Worm (Caenorhabditis elegans) whole organism, early embryonic: ENCODE results near the gene C06A1.6.

Experiments
- B0310.2 ChIP-seq: sonication (generic microtip); optimal IDR thresholded peaks from 2 replicates; lab custom pipeline; 2016; ENCODE audit warnings: mild to moderate bottlenecking, missing genetic modification characterization, missing compliant biosample characterization
- F13C5.2 ChIP-seq: sonication (generic microtip); optimal IDR thresholded peaks from 2 replicates; lab custom pipeline; 2017; ENCODE audit warnings: mild to moderate bottlenecking, missing genetic modification characterization, inconsistent platforms, missing compliant biosample characterization
- aly-1 ChIP-seq: sonication (generic microtip); optimal IDR thresholded peaks from 2 replicates; lab custom pipeline; 2016; ENCODE audit warnings: missing genetic modification characterization, missing compliant biosample characterization
- ama-1 ChIP-seq: fragments of 150-350 bp; optimal IDR thresholded peaks from 2 replicates; lab custom pipeline; 2014
- ceh-13 ChIP-seq: fragments of 200-800 bp; sonication (Bioruptor generic); optimal IDR thresholded peaks from 2 replicates; lab custom pipeline; 2018; ENCODE audit warnings: mild to moderate bottlenecking, missing genetic modification characterization, missing compliant biosample characterization
- ceh-36 ChIP-seq: sonication (generic microtip); optimal IDR thresholded peaks from 2 replicates; lab custom pipeline; 2016; ENCODE audit warnings: missing genetic modification characterization, inconsistent platforms, missing compliant biosample characterization
- ets-7 ChIP-seq: sonication (generic microtip); optimal IDR thresholded peaks from 2 replicates; lab custom pipeline; 2016; ENCODE audit warnings: missing genotype, missing genetic modification characterization, missing compliant biosample characterization
- flt-1 ChIP-seq: fragments of 200-800 bp; sonication (Bioruptor generic); IDR thresholded peaks from 2 replicates; pipeline ENCODE4 v1.3.6; 2022; ENCODE audit warnings: missing genetic modification characterization, missing compliant biosample characterization
- hmbx-1 ChIP-seq: sonication (generic microtip); optimal IDR thresholded peaks from 2 replicates; lab custom pipeline; 2016; ENCODE audit warnings: mild to moderate bottlenecking, missing genetic modification characterization, missing compliant biosample characterization
- hmg-4 ChIP-seq: fragments of 200-800 bp; sonication (Bioruptor generic); optimal IDR thresholded peaks from 2 replicates; lab custom pipeline; 2018; ENCODE audit warnings: mild to moderate bottlenecking, missing genetic modification characterization, missing compliant biosample characterization
- hnd-1 ChIP-seq: sonication (generic microtip); optimal IDR thresholded peaks from 2 replicates; lab custom pipeline; 2016; ENCODE audit warnings: missing genetic modification characterization, missing compliant biosample characterization
- pes-1 ChIP-seq: fragments of 200-800 bp; sonication (Bioruptor generic); IDR thresholded peaks from 2 replicates; pipeline ENCODE4 v1.3.6; 2022; ENCODE audit warnings: missing genetic modification reagents, missing genetic modification characterization, missing compliant biosample characterization
- scrt-1 ChIP-seq: fragments of 200-800 bp; sonication (Bioruptor generic); IDR thresholded peaks from 2 replicates; pipeline ENCODE4 v1.3.6; 2022; ENCODE audit warnings: missing genetic modification characterization, missing compliant biosample characterization
- sea-1 ChIP-seq: fragments of 200-800 bp; sonication (Bioruptor generic); conservative IDR thresholded peaks from 2 replicates; pipeline ENCODE4 v1.3.6; 2022; ENCODE audit warnings: missing genetic modification characterization, missing compliant biosample characterization
- tbx-11 ChIP-seq: fragments of 200-800 bp; sonication (Bioruptor generic); IDR thresholded peaks from 2 replicates; pipeline ENCODE4 v1.3.6; 2022; ENCODE audit warnings: missing genetic modification characterization, missing compliant biosample characterization
- tbx-37 ChIP-seq: fragments of 200-800 bp; sonication (Bioruptor generic); conservative IDR thresholded peaks from 2 replicates; pipeline ENCODE4 v1.3.6; 2022; ENCODE audit warnings: missing genetic modification reagents, missing genetic modification characterization, missing compliant biosample characterization
- tra-4 ChIP-seq: sonication (generic microtip); optimal IDR thresholded peaks from 2 replicates; lab custom pipeline; 2017; ENCODE audit warnings: missing genetic modification characterization, missing compliant biosample characterization

C06A1.6 gene

DNA sequence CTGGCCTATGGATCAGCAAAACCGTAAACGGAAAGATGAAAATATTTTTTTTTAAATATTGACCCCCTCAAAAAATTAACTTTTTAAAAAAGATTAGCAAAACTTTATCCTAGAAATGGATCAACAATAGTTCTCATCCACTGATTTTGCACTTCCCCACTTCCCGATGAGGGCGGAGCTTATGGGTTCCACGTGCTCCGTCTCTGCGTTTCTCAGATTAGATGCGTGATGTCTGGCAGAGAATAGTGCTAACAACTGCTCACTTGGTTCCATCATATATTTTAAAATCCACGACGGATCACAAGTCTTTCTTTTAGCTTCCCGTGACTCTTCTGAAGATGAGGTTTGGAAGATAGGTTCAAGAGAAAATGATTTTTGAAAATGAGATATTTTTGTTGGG is 6.1 kb downstream of the C06A1.6 start:
- TF ChIP-seq tbx-37 (GFP tag; lab: Robert Waterston, UW) (no peak), hmbx-1 (tag; lab: Kevin White, UChicago) (no peak), ets-7 (no peak), hmg-4 (GFP tag; lab: Kevin White, UChicago) (no peak), sea-1 (GFP tag; lab: Robert Waterston, UW) (no peak), tbx-11 (GFP tag; lab: Robert Waterston, UW) (no peak), ama-1 (no peak), ceh-36 (tag; lab: Kevin White, UChicago) (no peak), scrt-1 (GFP tag; lab: Robert Waterston, UW) (no peak), pes-1 (no peak), hnd-1 (no peak), F13C5.2 (tag; lab: Kevin White, UChicago) (no peak), tra-4 (tag; lab: Kevin White, UChicago) (no peak)

DNA sequence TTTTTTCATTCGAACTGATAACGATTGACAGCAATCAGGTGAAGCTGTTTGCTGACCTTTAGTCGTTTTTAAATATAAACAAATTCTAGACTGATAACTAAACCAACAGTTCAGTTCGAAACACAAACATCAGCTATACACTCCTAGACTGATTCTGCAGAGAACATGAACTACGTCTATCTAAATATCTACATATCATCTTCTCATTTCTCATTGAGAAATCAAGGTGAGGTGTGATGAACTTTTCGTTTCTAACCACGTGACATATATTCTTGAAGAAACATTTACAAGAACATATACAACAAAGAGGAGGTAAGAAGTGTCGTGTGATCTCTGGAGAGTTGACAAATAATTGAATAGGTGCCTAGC is 7.3 kb downstream of the C06A1.6 start:
- TF ChIP-seq tra-4 (tag; lab: Kevin White, UChicago) = no peak
- TF ChIP-seq F13C5.2 (tag; lab: Kevin White, UChicago) = no peak
- TF ChIP-seq ets-7 = no peak

DNA sequence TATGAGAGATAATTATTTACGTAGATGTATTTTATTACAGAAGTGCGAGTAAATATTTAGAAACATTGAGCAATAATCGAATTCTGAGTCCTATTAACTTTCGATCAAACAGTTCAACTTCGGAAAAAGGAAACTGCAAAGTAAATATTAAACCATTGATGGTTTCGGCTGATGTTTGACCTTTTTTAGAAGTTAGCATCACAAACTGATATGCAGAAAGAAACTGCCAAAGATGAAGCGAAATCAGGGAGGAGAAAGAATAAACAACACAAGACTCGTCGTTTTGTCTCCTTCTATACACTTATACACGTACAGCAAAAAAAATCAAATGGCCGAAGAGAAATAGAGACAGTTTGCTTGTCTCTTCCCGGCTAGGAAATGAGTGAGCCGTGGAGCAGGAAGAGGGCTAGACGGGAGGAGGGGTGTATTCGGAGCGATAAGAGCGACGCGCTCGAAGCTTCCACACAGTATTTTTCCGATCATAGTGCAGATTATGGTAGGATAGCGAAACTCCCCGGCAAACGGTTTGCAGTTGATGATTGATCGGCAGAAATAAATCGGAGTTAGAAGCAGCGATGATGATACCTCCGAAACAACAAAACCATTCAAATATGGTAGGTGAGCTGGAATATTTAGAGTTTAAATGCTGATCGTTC is 7.8 kb downstream of the C06A1.6 start:
- TF ChIP-seq aly-1 (no peak), sea-1 (GFP tag; lab: Robert Waterston, UW) (no peak), hmbx-1 (tag; lab: Kevin White, UChicago) (no peak), hmg-4 (GFP tag; lab: Kevin White, UChicago) (no peak), B0310.2 (tag; lab: Kevin White, UChicago) (no peak), F13C5.2 (tag; lab: Kevin White, UChicago) (no peak), ceh-13 (no peak), tbx-37 (GFP tag; lab: Robert Waterston, UW) (no peak), tra-4 (tag; lab: Kevin White, UChicago) (no peak), ama-1 (no peak), flt-1 (no peak), hnd-1 (no peak), scrt-1 (GFP tag; lab: Robert Waterston, UW) (no peak), tbx-11 (GFP tag; lab: Robert Waterston, UW) (no peak)

DNA sequence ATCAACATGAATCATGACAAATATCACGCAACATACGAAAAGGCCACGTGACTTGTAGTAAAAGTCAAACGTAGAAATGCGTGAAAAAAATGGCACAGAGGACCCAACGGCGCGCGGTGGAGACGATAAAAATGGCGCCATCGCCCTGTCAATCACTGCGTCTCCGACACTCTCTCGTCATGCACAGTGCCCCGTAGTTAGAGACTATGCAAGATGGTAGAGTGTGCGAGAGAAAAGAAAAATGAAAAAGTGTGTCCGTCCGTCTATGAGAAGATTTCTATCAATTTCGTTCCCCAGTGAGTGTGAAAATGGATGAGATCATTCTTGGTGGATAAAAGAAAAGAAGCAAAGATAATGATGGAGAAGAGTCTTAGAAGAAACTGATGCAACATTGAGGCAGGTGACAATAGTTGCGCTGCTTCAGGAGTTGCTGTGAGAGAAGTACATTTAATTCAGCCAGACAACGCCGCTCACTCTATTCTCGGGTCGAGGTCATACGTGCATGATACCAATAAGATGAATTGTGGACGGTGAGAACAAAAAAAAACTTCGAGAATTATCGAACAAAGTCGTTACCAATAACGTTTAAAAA is 8.9 kb downstream of the C06A1.6 start:
- TF ChIP-seq aly-1 = no peak
- no peak for TF ChIP-seq pes-1
- TF ChIP-seq ama-1 = no peak
- no peak for TF ChIP-seq tbx-37 (GFP tag; lab: Robert Waterston, UW)
- TF ChIP-seq tbx-11 (GFP tag; lab: Robert Waterston, UW) = no peak
- TF ChIP-seq flt-1 = no peak
- no peak for TF ChIP-seq hmbx-1 (tag; lab: Kevin White, UChicago)
- no peak for TF ChIP-seq B0310.2 (tag; lab: Kevin White, UChicago)

- TF ChIP-seq ceh-13 (no peak), tbx-37 (GFP tag; lab: Robert Waterston, UW) (no peak), flt-1 (no peak), hmbx-1 (tag; lab: Kevin White, UChicago) (no peak), sea-1 (GFP tag; lab: Robert Waterston, UW) (no peak), hnd-1 (no peak), scrt-1 (GFP tag; lab: Robert Waterston, UW) (no peak), ama-1 (no peak), tbx-11 (GFP tag; lab: Robert Waterston, UW) (no peak), aly-1 (no peak), ets-7 (no peak), pes-1 (no peak), B0310.2 (tag; lab: Kevin White, UChicago) (no peak), tra-4 (tag; lab: Kevin White, UChicago) (no peak), ceh-36 (tag; lab: Kevin White, UChicago) (no peak), hmg-4 (GFP tag; lab: Kevin White, UChicago) (no peak), F13C5.2 (tag; lab: Kevin White, UChicago) (no peak)
These were observed 9.5 kb downstream of the C06A1.6 start, which contains the start of gene mnk-1 for ce11 chrII:10554972-10555371. Gene mnk-1 (minus strand): TSS chrII:10555044.

DNA sequence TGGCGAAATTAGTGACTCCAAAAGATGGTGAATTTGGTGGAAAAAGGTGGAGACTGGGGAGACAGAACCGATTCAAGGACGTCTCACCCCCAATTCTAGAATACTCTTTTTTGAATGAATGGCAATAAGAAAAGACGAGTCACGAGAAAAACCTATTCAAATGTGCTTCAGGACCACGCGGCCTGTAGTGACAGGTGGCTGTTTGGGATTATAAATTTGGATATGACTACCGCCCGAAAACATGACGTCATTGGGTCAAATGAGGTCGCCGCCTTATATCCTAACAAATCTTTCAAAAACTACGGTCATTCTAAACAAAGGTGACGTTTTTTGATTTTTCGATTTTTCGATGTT is 10.5 kb downstream of the C06A1.6 start:
- TF ChIP-seq ama-1 (no peak), tbx-37 (GFP tag; lab: Robert Waterston, UW) (no peak), hmg-4 (GFP tag; lab: Kevin White, UChicago) (no peak), F13C5.2 (tag; lab: Kevin White, UChicago) (no peak), pes-1 (no peak), tbx-11 (GFP tag; lab: Robert Waterston, UW) (no peak), ets-7 (no peak), ceh-36 (tag; lab: Kevin White, UChicago) (no peak), B0310.2 (tag; lab: Kevin White, UChicago) (no peak), hnd-1 (no peak), scrt-1 (GFP tag; lab: Robert Waterston, UW) (no peak), hmbx-1 (tag; lab: Kevin White, UChicago) (no peak), tra-4 (tag; lab: Kevin White, UChicago) (no peak)

- no peak for TF ChIP-seq tbx-11 (GFP tag; lab: Robert Waterston, UW)
- no peak for TF ChIP-seq tbx-37 (GFP tag; lab: Robert Waterston, UW)
- no peak for TF ChIP-seq flt-1
- TF ChIP-seq hnd-1 = no peak
- no peak for TF ChIP-seq hmbx-1 (tag; lab: Kevin White, UChicago)
- no peak for TF ChIP-seq scrt-1 (GFP tag; lab: Robert Waterston, UW)
- no peak for TF ChIP-seq sea-1 (GFP tag; lab: Robert Waterston, UW)
- TF ChIP-seq pes-1 = no peak
- no peak for TF ChIP-seq B0310.2 (tag; lab: Kevin White, UChicago)
- no peak for TF ChIP-seq tra-4 (tag; lab: Kevin White, UChicago)
- TF ChIP-seq ama-1 = no peak
- no peak for TF ChIP-seq aly-1
- no peak for TF ChIP-seq ceh-36 (tag; lab: Kevin White, UChicago)
- TF ChIP-seq ceh-13 = no peak
These were observed 11.0 kb downstream of the C06A1.6 start for ce11 chrII:10553377-10554045.
